Fruit fly (Drosophila melanogaster): ENCODE results near the gene Klp98A.

The Klp98A gene

DNA sequence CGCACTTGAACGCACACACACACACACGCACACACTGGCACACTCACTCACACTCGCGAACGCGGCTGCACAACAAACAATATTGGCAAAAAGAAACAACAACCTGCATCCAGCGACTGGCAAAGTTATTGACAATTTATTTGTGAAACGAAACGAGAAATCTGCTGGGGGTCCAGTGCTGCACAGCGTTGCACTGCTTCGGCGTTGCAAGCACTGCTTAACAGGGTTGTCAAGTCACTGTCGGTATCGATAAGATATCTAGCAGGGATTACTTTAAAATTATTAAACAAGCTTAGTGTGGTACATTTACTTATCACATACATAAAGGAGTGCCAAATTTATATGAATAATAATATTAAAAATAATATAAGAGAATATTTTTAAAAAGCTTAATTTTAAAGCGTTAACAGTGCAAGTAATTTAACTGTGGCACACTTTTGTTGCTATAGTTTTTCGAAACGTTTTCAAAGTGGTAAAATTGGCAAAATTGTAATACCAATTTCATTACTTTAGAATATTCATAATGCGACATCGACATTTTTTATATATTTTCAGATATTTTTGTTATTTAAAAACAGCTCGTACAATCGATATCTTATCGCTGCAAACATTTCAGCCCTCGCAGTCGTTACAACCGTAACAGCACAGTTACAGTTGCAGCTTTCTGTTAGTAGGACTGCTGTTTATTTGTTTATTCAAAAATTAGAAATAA is 48.4 kb upstream of the Klp98A start, which contains the start of the genes dsd and Tusp (continued):
- TF ChIP-seq CG17186 (GFP tag; optimal IDR thresholded peaks at IDR 0.05) (no peak), tup (GFP tag; optimal IDR thresholded peaks at IDR 0.05) (peak; percentile 67), CG12155 (GFP tag; optimal IDR thresholded peaks at IDR 0.05) (peak; percentile 84), tap (tag; optimal IDR thresholded peaks at IDR 0.05) (no peak), CG11456 (GFP tag; IDR thresholded peaks at IDR 0.05) (peak; percentile 87), Dek (tag; optimal IDR thresholded peaks at IDR 0.05) (peak; percentile 69), Fer1 (GFP tag; optimal IDR thresholded peaks at IDR 0.05) (peak; percentile 39), abd-A (tag; optimal IDR thresholded peaks at IDR 0.05) (no peak), psq (GFP tag; optimal IDR thresholded peaks at IDR 0.05) (peak; percentile 49), CG11696 (GFP tag; IDR thresholded peaks at IDR 0.05) (no peak), trh (GFP tag; optimal IDR thresholded peaks at IDR 0.05) (peak; percentile 50), kni (GFP tag; optimal IDR thresholded peaks at IDR 0.05) (no peak), dan (GFP tag; IDR thresholded peaks at IDR 0.05) (no peak), CG13624 (GFP tag; optimal IDR thresholded peaks at IDR 0.05) (peak; percentile 74), dmrt99B (tag; optimal IDR thresholded peaks at IDR 0.05) (peak; percentile 68), rib (GFP tag; IDR thresholded peaks at IDR 0.05) (peak; percentile 57; the same call in 1 of the 2 replicates), CkIIα-i1 (GFP tag; IDR thresholded peaks at IDR 0.05) (no peak), jing (GFP tag; optimal IDR thresholded peaks at IDR 0.05) (no peak), CG10979 (tag; optimal IDR thresholded peaks at IDR 0.05) (peak; percentile 50), sim (GFP tag; IDR thresholded peaks at IDR 0.05) (no peak), CG8359 (GFP tag; optimal IDR thresholded peaks at IDR 0.05; ENCODE audit: borderline replicate concordance) (no peak), nau (GFP tag; optimal IDR thresholded peaks at IDR 0.05) (no peak), run (tag; optimal IDR thresholded peaks at IDR 0.05) (no peak), E2f1 (GFP tag; IDR thresholded peaks at IDR 0.05) (peak; percentile 58), CG17802 (tag; optimal IDR thresholded peaks at IDR 0.05) (peak; percentile 58), CG3065 (GFP tag; optimal IDR thresholded peaks at IDR 0.05) (peak; percentile 24), CG6175 (GFP tag; IDR thresholded peaks at IDR 0.05) (peak; percentile 59; the same call in 1 of the 3 replicates), Pdp1 (GFP tag; optimal IDR thresholded peaks at IDR 0.05) (peak; percentile 58 to 77), crp (GFP tag; optimal IDR thresholded peaks at IDR 0.05) (peak in 1 of 2 experiments; percentile 55), ken (GFP tag; IDR thresholded peaks at IDR 0.05) (peak; percentile 86), dimm (GFP tag; IDR thresholded peaks at IDR 0.05) (no peak), cwo (GFP tag; optimal IDR thresholded peaks at IDR 0.05) (peak; percentile 51), Doc2 (GFP tag; IDR thresholded peaks at IDR 0.05) (no peak), CG3281 (GFP tag; optimal IDR thresholded peaks at IDR 0.05) (peak; percentile 57), CG1792 (GFP tag; optimal IDR thresholded peaks at IDR 0.05) (peak; percentile 54), Ptx1 (GFP tag; IDR thresholded peaks at IDR 0.05) (peak; percentile 84), kah (GFP tag; optimal IDR thresholded peaks at IDR 0.05) (peak; percentile 45), Med (GFP tag) (peak; percentile 97), CHES-1-like (GFP tag; optimal IDR thresholded peaks at IDR 0.05) (peak; percentile 45), onecut (GFP tag; IDR thresholded peaks at IDR 0.05) (peak; percentile 14), Atf-2 (GFP tag; optimal IDR thresholded peaks at IDR 0.05) (peak; percentile 59), unc-4 (GFP tag; IDR thresholded peaks at IDR 0.05; ENCODE audit: partially characterized antibody) (peak; percentile 56), gro (GFP tag; optimal IDR thresholded peaks at IDR 0.05) (peak; percentile 65), Sin3A (optimal IDR thresholded peaks at IDR 0.05) (no peak), CG14050 (GFP tag; IDR thresholded peaks at IDR 0.05) (peak; percentile 53; the same call in 1 of the 3 replicates), CG18011 (GFP tag; optimal IDR thresholded peaks at IDR 0.05) (peak; percentile 50), pzg (GFP tag; optimal IDR thresholded peaks at IDR 0.05) (peak; percentile 69), CG2116 (GFP tag; optimal IDR thresholded peaks at IDR 0.05) (peak; percentile 76), unpg (GFP tag; optimal IDR thresholded peaks at IDR 0.05) (peak; percentile 58)
